Worm (Caenorhabditis elegans) whole organism, midembryonic: ENCODE measurements around the gene srd-17.

Experiments
- T22C8.4 ChIP-seq: fragments of 200-800 bp; sonication (Bioruptor generic); IDR thresholded peaks from 2 replicates; pipeline ENCODE4 v1.3.6; 2022; ENCODE audit warnings: missing genetic modification characterization, missing compliant biosample characterization
- flt-1 ChIP-seq: fragments of 200-800 bp; sonication (Bioruptor generic); IDR thresholded peaks from 2 replicates; pipeline ENCODE4 v1.3.6; 2022; ENCODE audit warnings: missing genetic modification characterization, missing compliant biosample characterization
- ztf-23 ChIP-seq: fragments of 200-800 bp; sonication (Bioruptor generic); IDR thresholded peaks from 2 replicates; pipeline ENCODE4 v1.3.6; 2022; ENCODE audit warnings: missing genetic modification reagents, missing genetic modification characterization, missing compliant biosample characterization

DNA sequence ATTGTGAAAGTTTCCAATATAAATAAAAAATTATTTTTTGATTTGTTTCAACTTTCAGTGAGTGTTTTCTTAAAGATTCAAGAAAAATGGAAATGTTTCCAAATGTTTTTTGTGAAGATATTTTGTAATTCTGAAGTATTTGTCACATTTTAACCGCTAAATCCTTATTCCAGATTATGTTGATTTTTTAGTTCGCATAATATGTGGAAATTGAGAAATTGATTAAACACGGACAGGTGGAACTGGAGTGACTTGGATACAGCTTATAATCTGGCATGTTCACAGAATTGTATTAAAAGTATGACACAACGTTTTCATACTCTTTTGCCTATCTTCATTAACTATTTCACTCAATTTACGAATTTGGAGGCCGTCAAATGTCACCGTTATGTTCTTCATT is 22.9 kb upstream of the srd-17 start, which contains the start of gene lurp-3:
- no peak for TF ChIP-seq flt-1 (GFP tag; lab: Robert Waterston, UW)
- no peak for TF ChIP-seq T22C8.4 (GFP tag; lab: Robert Waterston, UW)
- no peak for TF ChIP-seq ztf-23
